Worm (Caenorhabditis elegans): ENCODE measurements around the gene F45E6.1.

Gene F45E6.1

ce11 chrX:12517307-12517706, 40.1 kb upstream of the F45E6.1 start (continued):
- TF ChIP-seq mep-1 (tag; optimal IDR thresholded peaks at IDR 0.05) (peak; percentile 40), hpl-2 (GFP tag; optimal IDR thresholded peaks at IDR 0.05) (no peak), zag-1 (tag; optimal IDR thresholded peaks at IDR 0.05) (no peak), ceh-90 (tag; optimal IDR thresholded peaks at IDR 0.05) (no peak), unc-86 (tag; optimal IDR thresholded peaks at IDR 0.05) (peak; percentile 18), unc-130 (tag; optimal IDR thresholded peaks at IDR 0.05) (peak; percentile 4), alr-1 (tag; optimal IDR thresholded peaks at IDR 0.05; ENCODE audit: borderline replicate concordance) (no peak), nhr-12 (tag; optimal IDR thresholded peaks at IDR 0.05) (no peak), C04F5.9 (tag; optimal IDR thresholded peaks at IDR 0.05) (peak; percentile 7), sptf-1 (tag; optimal IDR thresholded peaks at IDR 0.05) (no peak), lir-3 (tag; optimal IDR thresholded peaks at IDR 0.05; ENCODE audit: poor library complexity) (peak; percentile 2), ets-5 (GFP tag; IDR thresholded peaks at IDR 0.05) (no peak), swsn-7 (tag; optimal IDR thresholded peaks at IDR 0.05) (peak; percentile 36), mdl-1 (tag; optimal IDR thresholded peaks at IDR 0.05) (peak in 1 of 2 experiments; percentile 62), vab-15 (tag; optimal IDR thresholded peaks at IDR 0.05) (no peak), unc-98 (GFP tag; IDR thresholded peaks at IDR 0.05) (no peak), ces-1 (GFP tag; optimal IDR thresholded peaks at IDR 0.05) (no peak), fos-1 (tag; optimal IDR thresholded peaks at IDR 0.05) (no peak), nhr-76 (tag; optimal IDR thresholded peaks at IDR 0.05) (no peak), ceh-63 (GFP tag; optimal IDR thresholded peaks at IDR 0.05) (no peak), irx-1 (tag; optimal IDR thresholded peaks at IDR 0.05) (no peak), rnt-1 (tag; optimal IDR thresholded peaks at IDR 0.05) (peak; percentile 40), snu-23 (GFP tag; optimal IDR thresholded peaks at IDR 0.05) (peak; percentile 59)

ce11 chrX:12516482-12516826, 39.2 kb upstream of the F45E6.1 start:
- TF ChIP-seq nhr-20 (tag; optimal IDR thresholded peaks at IDR 0.05) (peak; percentile 29), nhr-76 (tag; optimal IDR thresholded peaks at IDR 0.05) (no peak), egl-13 (tag; optimal IDR thresholded peaks at IDR 0.05) (peak; percentile 36), fkh-10 (GFP tag; optimal IDR thresholded peaks at IDR 0.05) (no peak), nhr-85 (tag) (peak; percentile 53), jun-1 (tag; optimal IDR thresholded peaks at IDR 0.05) (no peak), pax-3 (tag; optimal IDR thresholded peaks at IDR 0.05) (no peak), dsc-1 (tag; optimal IDR thresholded peaks at IDR 0.05) (peak; percentile 19), egl-27 (tag; optimal IDR thresholded peaks at IDR 0.05) (no peak), nhr-19 (GFP tag; conservative IDR thresholded peaks at IDR 0.05) (no peak; the same call in 1 of the 2 replicates), hlh-4 (tag; optimal IDR thresholded peaks at IDR 0.05) (peak; percentile 71), nhr-47 (tag; optimal IDR thresholded peaks at IDR 0.05) (peak; percentile 75), swsn-7 (tag; optimal IDR thresholded peaks at IDR 0.05) (peak; percentile 26), lin-14 (GFP tag; optimal IDR thresholded peaks at IDR 0.05) (peak; percentile 36), ceh-88 (GFP tag; IDR thresholded peaks at IDR 0.05) (no peak), sox-4 (tag; optimal IDR thresholded peaks at IDR 0.05) (peak; percentile 67), fkh-4 (tag; optimal IDR thresholded peaks at IDR 0.05; ENCODE audit: borderline replicate concordance) (no peak), F16B12.6 (tag; optimal IDR thresholded peaks at IDR 0.05) (no peak), nhr-12 (tag; optimal IDR thresholded peaks at IDR 0.05) (no peak), nhr-71 (tag; optimal IDR thresholded peaks at IDR 0.05) (peak; percentile 81), fkh-8 (tag; optimal IDR thresholded peaks at IDR 0.05) (peak; percentile 90)

All from whole organism, L1 larva.